Worm (Caenorhabditis elegans) whole organism, mixed stage, embryonic: ENCODE data around the gene unc-83.

Experiments
- M03D4.4 ChIP-seq: sonication (generic microtip); optimal IDR thresholded peaks from 2 replicates; lab custom pipeline; 2017; ENCODE audit warnings: mild to moderate bottlenecking, missing genetic modification characterization, missing compliant biosample characterization
- blmp-1 ChIP-seq: fragments of 150-350 bp; optimal IDR thresholded peaks from 2 replicates; lab custom pipeline; 2014; ENCODE audit warnings: missing biosample characterization, missing genetic modification characterization
- ceh-39 ChIP-seq: fragments of 150-350 bp; optimal IDR thresholded peaks from 2 replicates; lab custom pipeline; 2014; ENCODE audit warnings: missing biosample characterization, missing genetic modification characterization
- ceh-43 ChIP-seq: fragments of 200-800 bp; sonication (Bioruptor generic); optimal IDR thresholded peaks from 2 replicates; lab custom pipeline; 2018; ENCODE audit warnings: mild to moderate bottlenecking, missing genetic modification characterization, moderate library complexity, missing compliant biosample characterization
- ceh-83 ChIP-seq: fragments of 200-800 bp; sonication (Bioruptor generic); optimal IDR thresholded peaks from 2 replicates; lab custom pipeline; 2018; ENCODE audit warnings: mild to moderate bottlenecking, missing genetic modification characterization, missing compliant biosample characterization
- ces-1 ChIP-seq: fragments of 150-350 bp; optimal IDR thresholded peaks from 2 replicates; lab custom pipeline; 2014; ENCODE audit warnings: missing biosample characterization, missing genetic modification reagents, missing genetic modification characterization
- drap-1 ChIP-seq: fragments of 200-800 bp; sonication (Bioruptor generic); optimal IDR thresholded peaks from 3 replicates; lab custom pipeline; 2018; ENCODE audit warnings: mild to moderate bottlenecking, missing genetic modification characterization, missing compliant biosample characterization
- elt-1 ChIP-seq: sonication (generic microtip); optimal IDR thresholded peaks from 2 replicates; lab custom pipeline; 2017; ENCODE audit warnings: missing genetic modification characterization, mild to moderate bottlenecking, missing compliant biosample characterization, antibody characterized with exemption, moderate library complexity, borderline replicate concordance; ENCODE audit not compliant: insufficient read depth
- flh-1 ChIP-seq: fragments of 200-800 bp; sonication (Bioruptor generic); optimal IDR thresholded peaks from 2 replicates; lab custom pipeline; 2018; ENCODE audit warnings: mild to moderate bottlenecking, missing genetic modification characterization, moderate library complexity, missing compliant biosample characterization
- hlh-1 ChIP-seq: fragments of 150-350 bp; optimal IDR thresholded peaks from 2 replicates; lab custom pipeline; 2014; ENCODE audit warnings: missing biosample characterization, missing genetic modification reagents, missing genetic modification characterization
- lin-13 ChIP-seq: fragments of 150-350 bp; optimal IDR thresholded peaks from 2 replicates; lab custom pipeline; 2014; ENCODE audit warnings: missing biosample characterization, missing genetic modification characterization
- lin-32 ChIP-seq: fragments of 200-800 bp; sonication (Bioruptor generic); optimal IDR thresholded peaks from 2 replicates; lab custom pipeline; 2018; ENCODE audit warnings: mild to moderate bottlenecking, missing genetic modification characterization, missing compliant biosample characterization
- lsy-2 ChIP-seq: fragments of 150-350 bp; optimal IDR thresholded peaks from 2 replicates; lab custom pipeline; 2014; ENCODE audit warnings: missing biosample characterization, missing genetic modification characterization
- mep-1 ChIP-seq: fragments of 150-350 bp; optimal IDR thresholded peaks from 2 replicates; lab custom pipeline; 2017; ENCODE audit warnings: missing biosample characterization, missing genetic modification reagents, missing genetic modification characterization, inconsistent platforms
- mls-2 ChIP-seq: sonication (generic microtip); optimal IDR thresholded peaks from 2 replicates; lab custom pipeline; 2016; ENCODE audit warnings: mild to moderate bottlenecking, missing genetic modification characterization, moderate library complexity, missing compliant biosample characterization
- nhr-12 ChIP-seq: fragments of 150-350 bp; optimal IDR thresholded peaks from 2 replicates; lab custom pipeline; 2014; ENCODE audit warnings: missing biosample characterization, missing genetic modification characterization
- nhr-2 ChIP-seq: fragments of 150-350 bp; optimal IDR thresholded peaks from 2 replicates; lab custom pipeline; 2014; ENCODE audit warnings: missing biosample characterization, missing genetic modification characterization
- nhr-237 ChIP-seq: fragments of 150-350 bp; optimal IDR thresholded peaks from 2 replicates; lab custom pipeline; 2014; ENCODE audit warnings: missing biosample characterization, missing genetic modification characterization
- nhr-28 ChIP-seq: fragments of 150-350 bp; optimal IDR thresholded peaks from 2 replicates; lab custom pipeline; 2014; ENCODE audit warnings: missing biosample characterization, missing genetic modification characterization
- nhr-76 ChIP-seq: sonication (generic microtip); optimal IDR thresholded peaks from 2 replicates; lab custom pipeline; 2017; ENCODE audit warnings: missing biosample characterization, missing genetic modification characterization
- pha-4 ChIP-seq: fragments of 150-350 bp; optimal IDR thresholded peaks from 2 replicates; lab custom pipeline; 2018; ENCODE audit warnings: missing biosample characterization, missing genetic modification reagents, missing genetic modification characterization
- sem-2 ChIP-seq: fragments of 200-800 bp; sonication (Bioruptor generic); optimal IDR thresholded peaks from 2 replicates; lab custom pipeline; 2018; ENCODE audit warnings: mild to moderate bottlenecking, missing genetic modification characterization, missing compliant biosample characterization
- sptf-1 ChIP-seq: sonication (generic microtip); optimal IDR thresholded peaks from 2 replicates; lab custom pipeline; 2017; ENCODE audit warnings: mild to moderate bottlenecking, missing genetic modification characterization, moderate library complexity, missing compliant biosample characterization
- tbx-8 ChIP-seq: fragments of 200-800 bp; sonication (Bioruptor generic); optimal IDR thresholded peaks from 2 replicates; lab custom pipeline; 2018; ENCODE audit warnings: mild to moderate bottlenecking, missing genetic modification characterization, moderate library complexity, missing compliant biosample characterization
- unc-120 ChIP-seq: sonication (generic microtip); optimal IDR thresholded peaks from 2 replicates; lab custom pipeline; 2017; ENCODE audit warnings: missing genetic modification characterization, missing compliant biosample characterization; ENCODE audit not compliant: poor library complexity, severe bottlenecking
- unc-39 ChIP-seq: fragments of 150-350 bp; optimal IDR thresholded peaks from 2 replicates; lab custom pipeline; 2014; ENCODE audit warnings: missing biosample characterization, missing genetic modification characterization
- unc-62 ChIP-seq: fragments of 150-350 bp; optimal IDR thresholded peaks from 2 replicates; lab custom pipeline; 2014; ENCODE audit warnings: missing biosample characterization, missing genetic modification reagents, missing genetic modification characterization
- zip-8 ChIP-seq: fragments of 150-350 bp; optimal IDR thresholded peaks from 2 replicates; lab custom pipeline; 2014; ENCODE audit warnings: missing biosample characterization, missing genetic modification characterization
- ztf-11 ChIP-seq: fragments of 150-350 bp; optimal IDR thresholded peaks from 2 replicates; lab custom pipeline; 2014; ENCODE audit warnings: missing biosample characterization, missing genetic modification characterization

unc-83 gene

DNA sequence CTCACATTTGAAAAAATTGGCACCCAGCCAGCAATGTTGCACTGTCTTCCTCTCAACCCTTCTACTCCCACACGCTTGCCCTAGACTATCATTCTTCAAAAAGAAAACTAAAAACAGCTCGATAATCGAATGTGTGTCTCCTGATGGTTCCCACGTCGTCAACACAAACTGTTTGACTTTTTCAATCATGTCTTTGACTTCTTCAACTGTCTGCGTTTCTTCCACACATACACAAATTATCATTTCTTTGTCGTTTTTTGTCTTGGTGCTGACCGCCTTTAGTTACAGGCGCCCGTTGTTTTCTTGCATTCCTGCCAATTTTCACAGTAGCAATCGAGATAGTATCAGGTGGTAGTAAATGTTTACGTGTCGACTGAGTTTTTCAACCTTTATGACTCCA is 2.3 kb upstream of the unc-83 start:
- TF ChIP-seq unc-39 (no peak), hlh-1 (no peak), sem-2 (GFP tag; lab: Kevin White, UChicago) (no peak), ceh-83 (GFP tag; lab: Kevin White, UChicago) (no peak)
- TF ChIP-seq, all 35 proteins: peak for 0

DNA sequence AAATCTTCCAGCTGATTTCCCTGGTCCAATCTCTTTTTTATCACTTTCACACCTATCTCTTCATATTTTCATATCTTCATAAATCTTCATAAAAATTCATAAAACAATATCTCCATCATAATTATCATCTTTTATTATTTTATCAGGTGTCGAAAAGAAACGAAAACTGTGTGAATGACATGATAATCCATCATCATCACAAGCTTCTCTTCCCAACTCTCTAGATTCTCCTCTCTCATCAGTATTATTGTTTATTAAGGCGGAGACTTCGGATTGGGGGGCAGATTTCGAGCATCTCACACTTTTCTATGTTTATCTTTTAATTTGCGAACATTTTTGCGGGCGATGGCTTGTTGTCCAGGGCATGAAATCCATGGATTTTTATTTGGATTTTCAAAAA is 627 bp upstream of the unc-83 start:
- no peak for TF ChIP-seq flh-1 (GFP tag; lab: Kevin White, UChicago)
- no peak for TF ChIP-seq zip-8 (tag; lab: Kevin White, UChicago)
- TF ChIP-seq unc-62 (GFP tag; lab: Kevin White, UChicago): peak; percentile 65
- TF ChIP-seq, all 35 proteins: peak for 1

DNA sequence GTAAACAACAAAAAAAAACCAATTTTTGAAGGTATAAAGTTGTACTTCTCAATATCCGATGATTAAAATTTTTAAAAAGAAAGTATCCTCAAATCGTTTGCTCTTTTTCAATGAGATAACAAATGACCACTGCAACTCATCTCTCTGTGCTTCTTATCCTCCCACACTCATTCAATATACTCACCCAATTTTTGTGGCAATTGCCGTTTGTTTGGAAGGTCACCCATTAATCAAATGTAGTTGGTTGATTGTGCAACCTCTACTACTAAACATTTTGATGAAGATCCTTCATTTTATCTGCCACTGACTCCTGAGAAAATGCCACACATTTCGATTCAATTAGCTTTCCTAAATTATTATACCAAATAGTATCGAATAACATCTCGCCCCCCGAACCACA is 2.8 kb downstream of the unc-83 start:
- TF ChIP-seq drap-1 (GFP tag; lab: Kevin White, UChicago): no peak
- TF ChIP-seq lin-32 (GFP tag; lab: Kevin White, UChicago): no peak
- TF ChIP-seq ztf-11 (tag; lab: Kevin White, UChicago): no peak
- TF ChIP-seq nhr-237 (tag; lab: Kevin White, UChicago): no peak
- TF ChIP-seq lsy-2 (tag; lab: Kevin White, UChicago): no peak
- no peak for TF ChIP-seq ces-1 (GFP tag; lab: Kevin White, UChicago)
- no peak for TF ChIP-seq pha-4
- no peak for TF ChIP-seq nhr-2
- no peak for TF ChIP-seq sptf-1 (tag; lab: Kevin White, UChicago)
- TF ChIP-seq flh-1 (GFP tag; lab: Kevin White, UChicago): no peak
- TF ChIP-seq nhr-76 (tag; lab: Kevin White, UChicago): no peak
- TF ChIP-seq lin-13 (tag; lab: Kevin White, UChicago): no peak
- no peak for TF ChIP-seq hlh-1
- TF ChIP-seq ceh-39 (tag; lab: Kevin White, UChicago): no peak
- TF ChIP-seq unc-39: no peak
- no peak for TF ChIP-seq blmp-1 (tag; lab: Kevin White, UChicago)
- TF ChIP-seq mep-1 (tag; lab: Kevin White, UChicago): no peak
- no peak for TF ChIP-seq ceh-43 (GFP tag; lab: Kevin White, UChicago)

DNA sequence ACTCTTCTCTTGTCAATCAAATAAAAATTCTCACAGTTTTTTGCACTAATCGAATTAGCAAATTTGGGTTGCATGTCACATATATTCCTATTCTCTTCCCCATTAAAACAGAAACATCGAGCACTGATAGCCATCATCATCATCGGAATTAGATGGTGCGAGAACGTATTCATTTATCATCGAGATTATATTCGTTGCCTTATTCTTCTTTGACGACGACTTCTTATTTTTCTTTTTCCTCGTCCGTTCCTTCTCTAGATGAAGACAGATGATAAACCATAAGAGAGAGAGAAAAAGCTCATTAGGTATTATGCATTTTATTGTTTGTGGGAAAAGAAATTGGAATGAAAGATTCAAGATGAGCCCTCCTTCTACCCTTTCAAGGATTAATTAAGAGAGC is 6.3 kb downstream of the unc-83 start:
- peak; percentile 18 for TF ChIP-seq ces-1 (GFP tag; lab: Kevin White, UChicago)
- no peak for TF ChIP-seq nhr-2
- no peak for TF ChIP-seq unc-120
- no peak for TF ChIP-seq lin-32 (GFP tag; lab: Kevin White, UChicago)
- no peak for TF ChIP-seq lin-13 (tag; lab: Kevin White, UChicago)
- TF ChIP-seq M03D4.4 (tag; lab: Kevin White, UChicago): no peak
- TF ChIP-seq nhr-28 (tag; lab: Kevin White, UChicago): no peak
- TF ChIP-seq elt-1 (tag; lab: Kevin White, UChicago): peak; percentile 55

DNA sequence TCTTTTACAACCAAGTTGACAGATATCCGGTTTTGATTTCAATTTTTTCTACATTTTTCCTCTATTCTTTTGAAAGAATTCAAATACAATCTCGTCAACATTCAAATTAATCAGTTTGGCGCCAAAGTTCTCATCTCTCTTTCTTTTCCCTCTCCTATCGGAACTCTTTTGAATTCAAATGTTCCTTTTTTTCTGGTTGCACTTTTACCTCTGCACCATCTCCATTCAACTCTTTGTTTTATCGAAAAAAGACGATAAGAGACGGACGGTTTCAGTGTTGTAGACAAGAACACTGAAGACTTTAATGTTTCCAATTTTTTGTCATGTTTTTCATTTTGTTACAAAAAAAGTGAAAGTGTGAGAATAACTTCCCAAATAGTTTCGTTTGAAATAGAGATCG is 11.2 kb downstream of the unc-83 start:
- no peak for TF ChIP-seq ceh-83 (GFP tag; lab: Kevin White, UChicago)
- no peak for TF ChIP-seq mep-1 (tag; lab: Kevin White, UChicago)
- TF ChIP-seq tbx-8: no peak
- no peak for TF ChIP-seq mls-2 (tag; lab: Kevin White, UChicago)
- TF ChIP-seq nhr-76 (tag; lab: Kevin White, UChicago): no peak
- TF ChIP-seq ceh-43 (GFP tag; lab: Kevin White, UChicago): no peak

DNA sequence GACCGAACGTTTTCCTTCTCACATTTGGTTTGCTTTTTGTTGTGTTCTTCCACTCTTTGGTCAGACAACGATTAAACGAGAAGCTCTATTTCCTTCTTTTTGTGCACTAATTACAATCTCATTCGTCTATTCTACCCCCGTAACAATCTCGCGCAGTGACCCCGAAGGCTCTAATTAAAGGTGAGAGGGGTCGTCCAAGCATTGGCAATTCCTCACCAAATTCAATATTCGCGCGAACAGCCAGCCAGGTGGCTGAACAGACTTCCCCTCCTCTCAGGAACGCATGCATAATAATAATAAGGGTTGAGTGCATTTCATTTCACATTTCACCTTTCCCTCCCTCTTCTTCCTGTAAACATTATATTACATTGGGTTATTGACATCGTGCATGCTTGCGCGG is 20.2 kb downstream of the unc-83 start:
- TF ChIP-seq mls-2 (tag; lab: Kevin White, UChicago): peak; percentile 71
- peak; percentile 10 for TF ChIP-seq pha-4
- TF ChIP-seq nhr-12 (tag; lab: Kevin White, UChicago): no peak
- TF ChIP-seq sem-2 (GFP tag; lab: Kevin White, UChicago): peak; percentile 23
- peak; percentile 74 for TF ChIP-seq sptf-1 (tag; lab: Kevin White, UChicago)
- TF ChIP-seq lin-32 (GFP tag; lab: Kevin White, UChicago): peak; percentile 22
- peak; percentile 68 for TF ChIP-seq ceh-43 (GFP tag; lab: Kevin White, UChicago)
- TF ChIP-seq ceh-83 (GFP tag; lab: Kevin White, UChicago): peak; percentile 20
- no peak for TF ChIP-seq hlh-1
- TF ChIP-seq nhr-2: peak; percentile 47
